Worm (Caenorhabditis elegans) whole organism, L1 larva: ENCODE data around the gene dyf-3.
"Not testable (repeated sequence)": the region's sequence is repeated elsewhere in the genome, so short reads cannot be mapped to it uniquely, and the experiment has no call there.

ENCODE experiments used
- F16B12.6 ChIP-seq: fragments of 150-350 bp; optimal IDR thresholded peaks from 2 replicates; lab custom pipeline; 2014; ENCODE audit warnings: missing biosample characterization, missing genetic modification characterization
- Y116A8C.19 ChIP-seq: sonication (generic microtip); optimal IDR thresholded peaks from 2 replicates; lab custom pipeline; 2016; ENCODE audit warnings: missing compliant biosample characterization, missing genetic modification characterization, borderline replicate concordance
- aha-1 ChIP-seq: fragments of 150-350 bp; optimal IDR thresholded peaks from 2 replicates; lab custom pipeline; 2014; ENCODE audit warnings: missing biosample characterization, missing genetic modification characterization
- aly-2 ChIP-seq: fragments of 150-350 bp; optimal IDR thresholded peaks from 2 replicates; lab custom pipeline; 2014; ENCODE audit warnings: missing biosample characterization, missing genetic modification characterization
- blmp-1 ChIP-seq: fragments of 150-350 bp; optimal IDR thresholded peaks from 2 replicates; lab custom pipeline; 2014; ENCODE audit warnings: missing biosample characterization, missing genetic modification characterization
- ceh-8 ChIP-seq: fragments of 200-800 bp; sonication (Bioruptor generic); optimal IDR thresholded peaks from 2 replicates; lab custom pipeline; 2018; ENCODE audit warnings: mild to moderate bottlenecking, missing genetic modification characterization, moderate library complexity, missing compliant biosample characterization
- dsc-1 ChIP-seq: sonication (generic microtip); optimal IDR thresholded peaks from 2 replicates; lab custom pipeline; 2016; ENCODE audit warnings: mild to moderate bottlenecking, missing genetic modification characterization, missing compliant biosample characterization
- efl-1 ChIP-seq, 4 experiments: fragments of 150-350 bp; optimal IDR thresholded peaks in 3 of 4; peaks in 1 of 4; 1 replicate in 1 of 4; 2 replicates in 3 of 4; lab custom pipeline; 2014; ENCODE audit warnings: missing biosample characterization in 2 of 4, missing genetic modification characterization in 2 of 4, missing genetic modification reagents in 2 of 4
- elt-2 ChIP-seq: sonication (generic microtip); optimal IDR thresholded peaks from 2 replicates; lab custom pipeline; 2016; ENCODE audit warnings: missing genetic modification characterization, mild to moderate bottlenecking, inconsistent platforms, missing compliant biosample characterization, missing genetic modification reagents
- fkh-10 ChIP-seq: sonication (generic microtip); optimal IDR thresholded peaks from 2 replicates; lab custom pipeline; 2017; ENCODE audit warnings: missing biosample characterization, missing genetic modification reagents, missing genetic modification characterization
- fos-1 ChIP-seq: fragments of 150-350 bp; optimal IDR thresholded peaks from 2 replicates; lab custom pipeline; 2014; ENCODE audit warnings: missing biosample characterization, missing genetic modification characterization
- hlh-17 ChIP-seq: fragments of 200-800 bp; sonication (Bioruptor generic); optimal IDR thresholded peaks from 2 replicates; lab custom pipeline; 2018; ENCODE audit warnings: missing genetic modification characterization, mild to moderate bottlenecking, missing compliant biosample characterization, moderate library complexity, borderline replicate concordance
- irx-1 ChIP-seq: sonication (generic microtip); optimal IDR thresholded peaks from 2 replicates; lab custom pipeline; 2016; ENCODE audit warnings: missing genetic modification characterization, missing compliant biosample characterization
- isw-1 ChIP-seq: fragments of 200-800 bp; sonication (Bioruptor generic); IDR thresholded peaks from 2 replicates; pipeline ENCODE4 v1.3.6; 2022; ENCODE audit warnings: missing genetic modification characterization, missing compliant biosample characterization
- jun-1 ChIP-seq: fragments of 150-350 bp; optimal IDR thresholded peaks from 2 replicates; lab custom pipeline; 2014; ENCODE audit warnings: missing biosample characterization, missing genetic modification reagents, missing genetic modification characterization
- lin-14 ChIP-seq: fragments of 200-800 bp; sonication (Bioruptor generic); optimal IDR thresholded peaks from 2 replicates; lab custom pipeline; 2018; ENCODE audit warnings: mild to moderate bottlenecking, missing genetic modification characterization, moderate library complexity, missing compliant biosample characterization
- lin-15B ChIP-seq: fragments of 150-350 bp; sonication (generic microtip); optimal IDR thresholded peaks from 3 replicates; lab custom pipeline; 2014; ENCODE audit warnings: missing biosample characterization, missing genetic modification characterization
- lin-35 ChIP-seq, 2 experiments: fragments of 150-350 bp; optimal IDR thresholded peaks; 2 replicates each; lab custom pipeline; 2014; ENCODE audit warnings: missing biosample characterization in 2 of 2, missing genetic modification characterization in 2 of 2, missing genetic modification reagents in 2 of 2
- lir-3 ChIP-seq: sonication (generic microtip); optimal IDR thresholded peaks from 2 replicates; lab custom pipeline; 2016; ENCODE audit warnings: mild to moderate bottlenecking, missing genetic modification characterization, moderate library complexity, missing compliant biosample characterization; ENCODE audit not compliant: poor library complexity
- lsy-2 ChIP-seq, 2 experiments: fragments of 150-350 bp; optimal IDR thresholded peaks; 2 replicates each; lab custom pipeline; 2014; ENCODE audit warnings: missing biosample characterization in 2 of 2, missing genetic modification characterization in 2 of 2
- mab-9 ChIP-seq: fragments of 200-800 bp; sonication (Bioruptor generic); IDR thresholded peaks from 2 replicates; pipeline ENCODE4 v1.3.6; 2022; ENCODE audit warnings: missing genetic modification reagents, missing genetic modification characterization, missing compliant biosample characterization
- mdl-1 ChIP-seq, 2 experiments: fragments of 150-350 bp; optimal IDR thresholded peaks; 2 replicates each; lab custom pipeline; 2014 to 2017; ENCODE audit warnings: missing biosample characterization in 2 of 2, missing genetic modification characterization in 2 of 2, inconsistent platforms in 1 of 2
- nhr-19 ChIP-seq: fragments of 200-800 bp; sonication (Bioruptor generic); conservative IDR thresholded peaks from 2 replicates; pipeline ENCODE4 v1.3.6; 2022; ENCODE audit warnings: missing genetic modification characterization, missing compliant biosample characterization
- nhr-237 ChIP-seq: fragments of 150-350 bp; optimal IDR thresholded peaks from 2 replicates; lab custom pipeline; 2014; ENCODE audit warnings: missing biosample characterization, missing genetic modification characterization
- nhr-28 ChIP-seq: fragments of 150-350 bp; optimal IDR thresholded peaks from 2 replicates; lab custom pipeline; 2014; ENCODE audit warnings: missing biosample characterization, missing genetic modification characterization
- nhr-47 ChIP-seq: sonication (generic microtip); optimal IDR thresholded peaks from 2 replicates; lab custom pipeline; 2016; ENCODE audit warnings: mild to moderate bottlenecking, missing genetic modification characterization, moderate library complexity, missing compliant biosample characterization
- nhr-76 ChIP-seq: sonication (generic microtip); optimal IDR thresholded peaks from 2 replicates; lab custom pipeline; 2017; ENCODE audit warnings: missing biosample characterization, missing genetic modification characterization
- rnt-1 ChIP-seq: sonication (generic microtip); optimal IDR thresholded peaks from 2 replicates; lab custom pipeline; 2016; ENCODE audit warnings: mild to moderate bottlenecking, missing genetic modification characterization, moderate library complexity, missing compliant biosample characterization
- skn-1 ChIP-seq: fragments of 150-350 bp; optimal IDR thresholded peaks from 2 replicates; lab custom pipeline; 2014; ENCODE audit warnings: missing biosample characterization, missing genetic modification characterization
- sptf-1 ChIP-seq: fragments of 150-350 bp; optimal IDR thresholded peaks from 2 replicates; lab custom pipeline; 2014; ENCODE audit warnings: missing biosample characterization, missing genetic modification characterization
- sup-37 ChIP-seq: fragments of 200-800 bp; sonication (Bioruptor generic); optimal IDR thresholded peaks from 2 replicates; lab custom pipeline; 2018; ENCODE audit warnings: mild to moderate bottlenecking, missing genetic modification characterization, missing compliant biosample characterization
- unc-86 ChIP-seq: sonication (generic microtip); optimal IDR thresholded peaks from 2 replicates; lab custom pipeline; 2016; ENCODE audit warnings: missing genetic modification characterization, missing compliant biosample characterization
- zag-1 ChIP-seq: fragments of 150-350 bp; optimal IDR thresholded peaks from 2 replicates; lab custom pipeline; 2014; ENCODE audit warnings: missing biosample characterization, missing genetic modification characterization

dyf-3 gene

ce11 chrIV:3418741-3419140, 19.7 kb upstream of the dyf-3 start:
- TF ChIP-seq skn-1 (tag; lab: Kevin White, UChicago) (no peak), efl-1 (optimal IDR thresholded peaks at IDR 0.05; lab: Kevin White, UChicago) (no peak), efl-1 (GFP tag; optimal IDR thresholded peaks at IDR 0.05 in 1 of 2; lab: Kevin White, UChicago) (peak in 1 of 2 experiments; percentile 37)
- TF ChIP-seq, all 84 proteins: peak for 1

- TF ChIP-seq zag-1 = no peak
- no peak for TF ChIP-seq aly-2 (tag; lab: Kevin White, UChicago)
- TF ChIP-seq irx-1 (tag; lab: Kevin White, UChicago) = no peak
- TF ChIP-seq rnt-1 (tag; lab: Kevin White, UChicago) = no peak
- no peak for TF ChIP-seq isw-1 (GFP tag; lab: Robert Waterston, UW)
- no peak for TF ChIP-seq unc-86 (tag; lab: Kevin White, UChicago)
- no peak for TF ChIP-seq lsy-2 (tag; optimal IDR thresholded peaks at IDR 0.05; lab: Kevin White, UChicago)
- no peak for TF ChIP-seq nhr-28 (tag; lab: Kevin White, UChicago)
- no peak for TF ChIP-seq lin-35 (GFP tag; optimal IDR thresholded peaks at IDR 0.05; lab: Kevin White, UChicago)
- TF ChIP-seq nhr-237 (tag; lab: Kevin White, UChicago) = no peak
- no peak for TF ChIP-seq blmp-1 (tag; lab: Kevin White, UChicago)
- TF ChIP-seq mdl-1 (tag; optimal IDR thresholded peaks at IDR 0.05; lab: Kevin White, UChicago) = no peak
- TF ChIP-seq lin-14 (GFP tag; lab: Kevin White, UChicago) = no peak
- TF ChIP-seq fos-1 (tag; lab: Kevin White, UChicago) = no peak
- TF ChIP-seq hlh-17 (GFP tag; lab: Kevin White, UChicago) = no peak
- TF ChIP-seq nhr-76 = no peak
- TF ChIP-seq nhr-19 = no peak
Measured at ce11 chrIV:3415383-3415782, 16.4 kb upstream of the dyf-3 start, which contains the start of gene lgc-9. Gene lgc-9 (plus strand): TSS chrIV:3415683.

DNA sequence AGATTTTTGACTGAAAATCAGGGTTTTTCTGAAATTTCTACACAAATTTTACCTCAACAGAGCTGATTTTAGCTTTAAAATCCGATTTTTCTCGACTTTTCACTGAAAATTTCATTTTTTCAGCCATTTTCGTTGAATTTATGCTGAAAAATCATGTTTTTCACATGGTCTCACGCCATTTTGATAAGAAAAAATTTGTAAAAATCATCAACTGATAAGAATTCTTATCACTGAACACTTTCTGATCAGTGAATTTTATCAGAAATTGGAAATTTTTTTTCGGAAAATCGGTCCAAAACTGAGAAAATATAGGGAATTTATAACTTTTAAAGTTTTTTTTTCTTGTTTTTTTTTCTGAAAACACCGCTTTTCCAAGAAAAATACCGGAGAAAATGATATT, 1.9 kb upstream of the dyf-3 start:
- TF ChIP-seq fkh-10 (GFP tag; lab: Kevin White, UChicago) (no peak), nhr-47 (tag; lab: Kevin White, UChicago) (no peak), aha-1 (tag; lab: Kevin White, UChicago) (no peak), F16B12.6 (tag; lab: Kevin White, UChicago) (no peak), sup-37 (GFP tag; lab: Kevin White, UChicago) (no peak), elt-2 (tag; lab: Kevin White, UChicago) (peak; percentile 58)

ce11 chrIV:3398078-3398477, 953 bp downstream of the dyf-3 start:
- TF ChIP-seq sptf-1 (tag; lab: Kevin White, UChicago) = no peak
- TF ChIP-seq dsc-1 (tag; lab: Kevin White, UChicago) = no peak

- no peak for TF ChIP-seq mab-9 (GFP tag; lab: Robert Waterston, UW)
- TF ChIP-seq lir-3 (tag; lab: Kevin White, UChicago) = no peak
- TF ChIP-seq lin-15B (tag; lab: Kevin White, UChicago) = no peak
- no peak for TF ChIP-seq Y116A8C.19
- TF ChIP-seq zag-1 = no peak
- TF ChIP-seq ceh-8 (GFP tag; lab: Kevin White, UChicago) = no peak
- no peak for TF ChIP-seq jun-1 (tag; lab: Kevin White, UChicago)
- TF ChIP-seq, all 84 proteins: peak for 0
Measured at ce11 chrIV:3395581-3395980, 3.5 kb downstream of the dyf-3 start, which contains the start of gene C04C3.14. Gene C04C3.14 (plus strand): TSS chrIV:3395881.

- not testable (repeated sequence) for TF ChIP-seq sup-37 (GFP tag; lab: Kevin White, UChicago); irx-1 (tag; lab: Kevin White, UChicago); isw-1 (GFP tag; lab: Robert Waterston, UW)
Measured at ce11 chrIV:3394066-3394465, 5.0 kb downstream of the dyf-3 start, which contains the start of gene C04C3.4. Gene C04C3.4 (plus strand): TSS chrIV:3394366.
